Fruit fly (Drosophila melanogaster) whole organism, wandering third instar larva: ENCODE results near the gene Jwa.

Experiments
- Abd-B ChIP-seq: fragments of >200 bp; optimal IDR thresholded peaks from 2 replicates; lab custom pipeline; 2017; ENCODE audit warnings: missing biosample characterization, missing genetic modification characterization
- CG32264 ChIP-seq: fragments of 200-800 bp; sonication (Bioruptor generic); optimal IDR thresholded peaks from 2 replicates; lab custom pipeline; 2016; ENCODE audit warnings: missing biosample characterization, missing genetic modification characterization
- CG9705 ChIP-seq: fragments of 200-800 bp; sonication (Bioruptor generic); optimal IDR thresholded peaks from 2 replicates; lab custom pipeline; 2018; ENCODE audit warnings: missing biosample characterization, mild to moderate bottlenecking, missing genetic modification characterization
- CrebA ChIP-seq: fragments of 200-800 bp; sonication (Bioruptor generic); optimal IDR thresholded peaks from 2 replicates; lab custom pipeline; 2016; ENCODE audit warnings: missing biosample characterization, mild to moderate bottlenecking, missing genetic modification characterization, borderline replicate concordance
- Dfd ChIP-seq: fragments of >200 bp; optimal IDR thresholded peaks from 2 replicates; lab custom pipeline; 2017; ENCODE audit warnings: missing biosample characterization, missing genetic modification characterization
- Dif ChIP-seq: fragments of 200-275, 200-300 bp; sonication (Bioruptor generic); optimal IDR thresholded peaks from 2 replicates; lab custom pipeline; 2018; ENCODE audit warnings: missing biosample characterization, missing genetic modification characterization; ENCODE audit not compliant: partially characterized antibody
- GATAd ChIP-seq: sonication (Bioruptor generic); optimal IDR thresholded peaks from 2 replicates; lab custom pipeline; 2016; ENCODE audit warnings: missing biosample characterization, missing genetic modification characterization
- HLH106 ChIP-seq: fragments of 200-800 bp; optimal IDR thresholded peaks from 3 replicates; lab custom pipeline; 2019; ENCODE audit warnings: missing biosample characterization, mild to moderate bottlenecking, missing genetic modification characterization, moderate library complexity
- Hnf4 ChIP-seq: fragments of 200-800 bp; sonication (Bioruptor generic); optimal IDR thresholded peaks from 2 replicates; lab custom pipeline; 2016; ENCODE audit warnings: missing biosample characterization, mild to moderate bottlenecking, missing genetic modification characterization
- Hr78 ChIP-seq: fragments of >200 bp; optimal IDR thresholded peaks from 2 replicates; lab custom pipeline; 2017; ENCODE audit warnings: missing biosample characterization, missing genetic modification characterization
- Hr83 ChIP-seq: fragments of 200-300 bp; sonication (Bioruptor generic); optimal IDR thresholded peaks from 2 replicates; lab custom pipeline; 2016; ENCODE audit warnings: missing biosample characterization, mild to moderate bottlenecking, missing genetic modification characterization, moderate library complexity; ENCODE audit not compliant: poor library complexity, severe bottlenecking
- Jra ChIP-seq: sonication (Bioruptor generic); optimal IDR thresholded peaks from 2 replicates; lab custom pipeline; 2016; ENCODE audit warnings: missing biosample characterization, missing genetic modification characterization
- Mio ChIP-seq: sonication (Bioruptor generic); optimal IDR thresholded peaks from 2 replicates; lab custom pipeline; 2016; ENCODE audit warnings: missing biosample characterization, missing genetic modification characterization
- Myc ChIP-seq: fragments of >200 bp; optimal IDR thresholded peaks from 2 replicates; lab custom pipeline; 2017
- N ChIP-seq: fragments of >200 bp; optimal IDR thresholded peaks from 2 replicates; lab custom pipeline; 2018; ENCODE audit warnings: missing biosample characterization, missing external identifiers, missing genetic modification characterization
- OdsH ChIP-seq: fragments of 200-800 bp; sonication (Bioruptor generic); optimal IDR thresholded peaks from 2 replicates; lab custom pipeline; 2016; ENCODE audit warnings: missing biosample characterization, mild to moderate bottlenecking, missing genetic modification characterization
- Rel ChIP-seq, 2 experiments: fragments of 200-800 bp; sonication (Bioruptor generic) in 1 of 2; optimal IDR thresholded peaks; 2 replicates in 1 of 2; 3 replicates in 1 of 2; lab custom pipeline; 2016 to 2019; ENCODE audit warnings: mild to moderate bottlenecking in 2 of 2, missing biosample characterization in 2 of 2, missing genetic modification characterization in 2 of 2, moderate library complexity in 1 of 2
- Sp1 ChIP-seq: fragments of 200-800 bp; sonication (Bioruptor generic); optimal IDR thresholded peaks from 3 replicates; lab custom pipeline; 2019; ENCODE audit warnings: missing biosample characterization, mild to moderate bottlenecking, missing genetic modification characterization, moderate library complexity
- Vsx2 ChIP-seq: fragments of 200-300, 225-300 bp; sonication (Bioruptor generic); optimal IDR thresholded peaks from 2 replicates; lab custom pipeline; 2018; ENCODE audit warnings: missing biosample characterization, missing genetic modification characterization; ENCODE audit not compliant: partially characterized antibody
- br ChIP-seq: fragments of 200-800 bp; sonication (Bioruptor generic); optimal IDR thresholded peaks from 2 replicates; lab custom pipeline; 2016; ENCODE audit warnings: missing biosample characterization, missing genetic modification characterization
- brk ChIP-seq: fragments of 200-800 bp; sonication (Bioruptor generic); optimal IDR thresholded peaks from 2 replicates; lab custom pipeline; 2016; ENCODE audit warnings: missing biosample characterization, mild to moderate bottlenecking, missing genetic modification characterization
- dl ChIP-seq, 2 experiments: fragments of 175-275, 200-275 bp in 1 of 2; fragments of 200-275 bp in 1 of 2; sonication (Bioruptor generic); optimal IDR thresholded peaks; lab custom pipeline; 2018; ENCODE audit warnings: mild to moderate bottlenecking in 2 of 2, missing biosample characterization in 2 of 2, missing genetic modification characterization in 2 of 2, moderate library complexity in 2 of 2; ENCODE audit not compliant: partially characterized antibody in 2 of 2, insufficient read depth in 1 of 2
- dsf ChIP-seq: sonication (Bioruptor generic); optimal IDR thresholded peaks from 2 replicates; lab custom pipeline; 2016; ENCODE audit warnings: missing biosample characterization, missing genetic modification characterization, borderline replicate concordance
- ey ChIP-seq: fragments of 200-800 bp; sonication (Bioruptor generic); optimal IDR thresholded peaks from 2 replicates; lab custom pipeline; 2016; ENCODE audit warnings: missing biosample characterization, missing genetic modification characterization
- foxo ChIP-seq, 2 experiments: fragments of 200-800 bp; sonication (Bioruptor generic); optimal IDR thresholded peaks; 2 replicates in 1 of 2; 3 replicates in 1 of 2; lab custom pipeline; 2016 to 2017; ENCODE audit warnings: missing biosample characterization in 2 of 2, missing genetic modification characterization in 2 of 2
- fru ChIP-seq: fragments of 200-800 bp; sonication (Bioruptor generic); optimal IDR thresholded peaks from 3 replicates; lab custom pipeline; 2016; ENCODE audit warnings: missing biosample characterization, mild to moderate bottlenecking, missing genetic modification characterization
- h ChIP-seq: fragments of 200-800 bp; sonication (Bioruptor generic); optimal IDR thresholded peaks from 3 replicates; lab custom pipeline; 2016; ENCODE audit warnings: missing biosample characterization, mild to moderate bottlenecking, missing genetic modification characterization
- jim ChIP-seq: fragments of 175-275, 200-325 bp; sonication (Bioruptor generic); optimal IDR thresholded peaks from 2 replicates; lab custom pipeline; 2016; ENCODE audit warnings: missing biosample characterization, mild to moderate bottlenecking, missing genetic modification characterization
- lola ChIP-seq: fragments of >200 bp; optimal IDR thresholded peaks from 2 replicates; lab custom pipeline; 2017; ENCODE audit warnings: missing biosample characterization, missing genetic modification characterization
- pan ChIP-seq: fragments of >200 bp; optimal IDR thresholded peaks from 2 replicates; lab custom pipeline; 2017
- psq ChIP-seq: fragments of 200-800 bp; sonication (Bioruptor generic); optimal IDR thresholded peaks from 3 replicates; lab custom pipeline; 2017; ENCODE audit warnings: missing biosample characterization, mild to moderate bottlenecking, missing genetic modification characterization, moderate library complexity
- rgr ChIP-seq: fragments of 200-800 bp; sonication (Bioruptor generic); optimal IDR thresholded peaks from 3 replicates; lab custom pipeline; 2016; ENCODE audit warnings: missing biosample characterization, mild to moderate bottlenecking, missing genetic modification characterization
- sage ChIP-seq: fragments of 200-800 bp; sonication (Bioruptor generic); optimal IDR thresholded peaks from 2 replicates; lab custom pipeline; 2016; ENCODE audit warnings: missing biosample characterization, mild to moderate bottlenecking, missing genetic modification characterization
- sv ChIP-seq: fragments of 200-800 bp; sonication (Bioruptor generic); optimal IDR thresholded peaks from 3 replicates; lab custom pipeline; 2016; ENCODE audit warnings: missing biosample characterization, missing genetic modification characterization
- tai ChIP-seq: sonication (Bioruptor generic); optimal IDR thresholded peaks from 2 replicates; lab custom pipeline; 2016; ENCODE audit warnings: missing biosample characterization, missing genetic modification characterization
- usp ChIP-seq: fragments of >200 bp; optimal IDR thresholded peaks from 2 replicates; lab custom pipeline; 2017; ENCODE audit warnings: missing biosample characterization, missing genetic modification characterization
- woc ChIP-seq: sonication (Bioruptor generic); optimal IDR thresholded peaks from 2 replicates; lab custom pipeline; 2016; ENCODE audit warnings: missing biosample characterization, mild to moderate bottlenecking, missing genetic modification characterization

Gene Jwa

DNA sequence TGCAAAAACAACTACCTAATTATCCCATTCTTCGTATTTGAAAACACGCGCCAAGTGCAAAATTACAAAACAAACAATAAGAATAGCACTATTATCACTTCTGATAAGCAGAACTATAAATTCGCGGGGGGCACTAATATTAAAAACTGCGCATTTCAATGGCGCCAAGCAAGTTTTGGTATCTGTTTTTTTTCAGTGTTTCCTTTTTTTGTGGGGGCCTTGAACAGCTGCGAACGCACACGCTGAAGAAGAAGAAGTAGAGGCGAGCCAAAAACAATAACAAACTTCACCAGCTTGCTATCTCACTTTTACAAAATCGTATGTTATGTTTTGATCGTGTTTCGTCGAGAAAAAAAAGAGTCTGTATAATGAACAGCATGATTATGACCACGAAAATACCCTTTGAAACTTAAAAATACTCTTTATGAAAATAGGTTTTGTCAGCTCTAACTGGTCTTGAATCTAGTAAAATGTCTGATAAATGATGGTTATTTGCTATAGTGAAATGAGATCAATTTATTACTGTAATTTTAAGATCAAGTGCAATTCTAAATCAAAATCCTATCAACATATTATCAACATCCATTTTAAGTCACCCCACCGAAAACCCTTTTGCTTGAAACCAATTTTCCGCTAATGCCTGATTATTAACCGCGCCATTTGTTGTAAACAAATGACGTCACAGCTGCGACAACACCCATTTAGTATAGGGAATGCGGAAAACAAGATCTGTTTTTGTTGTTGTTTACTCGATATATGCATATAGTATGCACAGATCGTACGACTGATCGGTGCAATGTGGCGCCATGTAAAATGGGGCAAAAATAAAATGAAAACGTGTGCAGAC lies 11.4 kb downstream of the Jwa start:
- TF ChIP-seq Sp1: peak; percentile 14
- TF ChIP-seq sage (GFP tag; lab: Kevin White, UChicago): no peak
- no peak for TF ChIP-seq Abd-B (GFP tag; lab: Kevin White, UChicago)
- no peak for TF ChIP-seq Dfd (GFP tag; lab: Kevin White, UChicago)
- peak; percentile 59 for TF ChIP-seq OdsH (GFP tag; lab: Kevin White, UChicago)
- peak; percentile 57 for TF ChIP-seq h (GFP tag; lab: Kevin White, UChicago)
- peak; percentile 32 for TF ChIP-seq ey
- peak; percentile 79 for TF ChIP-seq psq (GFP tag; lab: Kevin White, UChicago)
- TF ChIP-seq Dif (GFP tag; lab: Kevin White, UChicago): no peak
- TF ChIP-seq brk (GFP tag; lab: Kevin White, UChicago): no peak
- peak; percentile 63 for TF ChIP-seq Hr83 (GFP tag; lab: Kevin White, UChicago)
- TF ChIP-seq Rel (GFP tag; optimal IDR thresholded peaks at IDR 0.05; lab: Kevin White, UChicago): no peak
- TF ChIP-seq Rel (tag; optimal IDR thresholded peaks at IDR 0.05; lab: Kevin White, UChicago): peak; percentile 6
- no peak for TF ChIP-seq pan (lab: Kevin White, UChicago)
- TF ChIP-seq woc (GFP tag; lab: Kevin White, UChicago): peak; percentile 57
- no peak for TF ChIP-seq Hnf4 (GFP tag; lab: Kevin White, UChicago)
- no peak for TF ChIP-seq Jra
- TF ChIP-seq dsf (GFP tag; lab: Kevin White, UChicago): no peak
- TF ChIP-seq foxo (GFP tag; optimal IDR thresholded peaks at IDR 0.05; lab: Kevin White, UChicago): peak in 1 of 2 experiments; percentile 66
- TF ChIP-seq Myc (lab: Kevin White, UChicago): no peak
- peak; percentile 70 for TF ChIP-seq br (GFP tag; lab: Kevin White, UChicago)
- TF ChIP-seq rgr: peak; percentile 61
- no peak for TF ChIP-seq usp (GFP tag; lab: Kevin White, UChicago)
- TF ChIP-seq dl (GFP tag; optimal IDR thresholded peaks at IDR 0.05; lab: Kevin White, UChicago; ENCODE audit: insufficient read depth in 1 of 2, partially characterized antibody in 2 of 2): no peak
- TF ChIP-seq fru: peak; percentile 45

DNA sequence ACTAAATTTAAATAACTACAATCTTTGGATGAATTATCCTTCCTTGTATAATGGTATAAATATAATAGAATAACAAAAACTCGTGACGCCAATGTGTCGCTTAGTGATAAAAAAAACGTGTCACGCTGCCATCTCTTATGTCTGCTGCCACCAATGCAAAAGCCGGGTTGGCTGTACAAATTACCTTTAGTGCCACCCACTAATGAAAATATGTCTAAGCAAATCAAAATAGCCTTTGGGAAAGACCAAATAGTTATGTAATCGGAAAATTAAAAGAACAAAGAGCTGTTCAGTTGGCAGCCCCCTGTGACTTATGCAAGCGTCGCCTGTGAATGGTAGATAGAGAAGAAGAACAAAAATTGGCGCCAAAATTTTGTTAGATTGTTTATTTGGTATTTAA lies 16.1 kb downstream of the Jwa start, which contains the start of gene CG10336:
TSS of gene CG10336 (plus strand) at position 153 of the 400 bp plus-strand sequence.
- TF ChIP-seq GATAd (GFP tag; lab: Kevin White, UChicago) (no peak), Rel (GFP tag; optimal IDR thresholded peaks at IDR 0.05; lab: Kevin White, UChicago) (no peak), Rel (tag; optimal IDR thresholded peaks at IDR 0.05; lab: Kevin White, UChicago) (peak; percentile 19)

DNA sequence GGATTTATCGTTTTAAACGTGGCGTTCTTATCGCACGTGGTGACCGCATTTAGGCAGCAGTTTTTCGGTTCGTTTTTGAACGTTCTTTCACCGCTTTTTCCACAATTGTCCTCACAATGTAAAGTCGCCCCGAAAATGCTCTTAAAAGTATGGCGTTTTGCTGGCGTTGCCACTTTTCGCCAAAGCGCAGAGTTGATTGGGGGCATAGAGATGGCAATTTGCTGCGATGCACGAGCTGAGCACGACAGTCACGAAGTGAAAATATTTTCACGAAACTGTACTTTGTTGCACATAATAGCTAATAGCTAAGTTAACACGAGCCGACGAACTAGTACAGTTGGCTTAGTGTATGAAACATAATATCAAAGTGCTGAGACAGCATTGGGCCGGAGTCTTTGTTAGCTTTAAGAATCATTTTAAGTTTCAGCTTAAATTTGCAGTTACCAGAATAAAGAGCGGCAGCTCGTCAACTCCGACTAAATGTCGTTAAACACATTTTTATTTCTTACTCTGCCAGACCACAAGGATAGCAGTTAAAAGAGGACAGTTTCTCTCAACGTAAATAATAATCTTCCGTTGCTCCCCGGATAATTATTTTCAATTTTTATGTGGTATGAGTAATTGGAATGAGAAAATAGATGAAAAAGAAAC lies 16.7 kb downstream of the Jwa start, which contains the start of gene msl-1:
TSS of gene msl-1 (minus strand) at position 155 of the 651 bp plus-strand sequence.
- TF ChIP-seq N (GFP tag; lab: Kevin White, UChicago) (no peak), Myc (lab: Kevin White, UChicago) (peak; percentile 67), br (GFP tag; lab: Kevin White, UChicago) (no peak), sage (GFP tag; lab: Kevin White, UChicago) (no peak), Rel (GFP tag; optimal IDR thresholded peaks at IDR 0.05; lab: Kevin White, UChicago) (no peak), Rel (tag; optimal IDR thresholded peaks at IDR 0.05; lab: Kevin White, UChicago) (peak; percentile 56), CG32264 (GFP tag; lab: Kevin White, UChicago) (no peak), psq (GFP tag; lab: Kevin White, UChicago) (no peak), CG9705 (peak; percentile 20), Vsx2 (GFP tag; lab: Kevin White, UChicago) (no peak), Hr83 (GFP tag; lab: Kevin White, UChicago) (peak; percentile 85), usp (GFP tag; lab: Kevin White, UChicago) (no peak), fru (no peak), brk (GFP tag; lab: Kevin White, UChicago) (no peak), Abd-B (GFP tag; lab: Kevin White, UChicago) (no peak), Dfd (GFP tag; lab: Kevin White, UChicago) (no peak), CrebA (GFP tag; lab: Kevin White, UChicago) (no peak), HLH106 (peak; percentile 20), jim (GFP tag; lab: Kevin White, UChicago) (peak; percentile 56), Sp1 (peak; percentile 3), ey (no peak), foxo (GFP tag; optimal IDR thresholded peaks at IDR 0.05; lab: Kevin White, UChicago) (peak in 1 of 2 experiments; percentile 56), Dif (GFP tag; lab: Kevin White, UChicago) (no peak), Hr78 (GFP tag; lab: Kevin White, UChicago) (no peak), dl (GFP tag; optimal IDR thresholded peaks at IDR 0.05; lab: Kevin White, UChicago; ENCODE audit: insufficient read depth in 1 of 2, partially characterized antibody in 2 of 2) (no peak), pan (lab: Kevin White, UChicago) (no peak), tai (no peak), GATAd (GFP tag; lab: Kevin White, UChicago) (no peak), dsf (GFP tag; lab: Kevin White, UChicago) (no peak), sv (no peak), Jra (peak; percentile 10), rgr (no peak), h (GFP tag; lab: Kevin White, UChicago) (no peak), woc (GFP tag; lab: Kevin White, UChicago) (peak; percentile 92), lola (GFP tag; lab: Kevin White, UChicago) (no peak), Hnf4 (GFP tag; lab: Kevin White, UChicago) (no peak), OdsH (GFP tag; lab: Kevin White, UChicago) (no peak), Mio (GFP tag; lab: Kevin White, UChicago) (no peak)
